Fruit fly (Drosophila melanogaster) whole organism, embryonic: Measurements from ENCODE around the gene Pep.
A peak's percentile ranks its signal among the peaks of the same experiment; 100 is the strongest.

ENCODE experiments used
- BEAF-32 ChIP-seq: fragments of 200-800 bp; sonication (Bioruptor generic); optimal IDR thresholded peaks from 3 replicates; lab custom pipeline; 2017; ENCODE audit warnings: missing biosample characterization, missing genetic modification characterization, mild to moderate bottlenecking, moderate library complexity, missing genetic modification reagents
- Bdp1 ChIP-seq: fragments of 200-800 bp; sonication (Bioruptor generic); optimal IDR thresholded peaks from 3 replicates; lab custom pipeline; 2016; ENCODE audit warnings: missing biosample characterization, missing genetic modification characterization
- Bgb ChIP-seq: fragments of 200-800 bp; sonication (Bioruptor generic); IDR thresholded peaks from 2 replicates; pipeline ENCODE4 v1.3.6; 2022; ENCODE audit warnings: missing biosample characterization, missing genetic modification characterization; ENCODE audit not compliant: partially characterized antibody
- CG10959 ChIP-seq: fragments of 200-800 bp; sonication (Bioruptor generic); IDR thresholded peaks from 2 replicates; pipeline ENCODE4 v1.3.6; 2022; ENCODE audit warnings: missing biosample characterization, missing genetic modification characterization
- CG13424 ChIP-seq: fragments of 200-800 bp; sonication (Bioruptor generic); optimal IDR thresholded peaks from 2 replicates; lab custom pipeline; 2019; ENCODE audit warnings: missing biosample characterization, mild to moderate bottlenecking, missing genetic modification characterization, moderate library complexity
- CG14441 ChIP-seq: fragments of 200-800 bp; sonication (Bioruptor generic); IDR thresholded peaks from 2 replicates; pipeline ENCODE4 v1.3.6; 2022; ENCODE audit warnings: missing biosample characterization, missing genetic modification characterization
- CG16815 ChIP-seq: fragments of 200-800 bp; sonication (Bioruptor generic); optimal IDR thresholded peaks from 3 replicates; lab custom pipeline; 2017; ENCODE audit warnings: missing biosample characterization, mild to moderate bottlenecking, missing genetic modification characterization
- CG17186 ChIP-seq: fragments of 200-800 bp; sonication (Bioruptor generic); optimal IDR thresholded peaks from 3 replicates; lab custom pipeline; 2017; ENCODE audit warnings: missing biosample characterization, missing genetic modification reagents, missing genetic modification characterization
- CG17802 ChIP-seq: fragments of 200-800 bp; sonication (Bioruptor generic); optimal IDR thresholded peaks from 2 replicates; lab custom pipeline; 2018; ENCODE audit warnings: missing biosample characterization, mild to moderate bottlenecking, missing genetic modification characterization, moderate library complexity
- CG3281 ChIP-seq: fragments of 200-800 bp; sonication (Bioruptor generic); optimal IDR thresholded peaks from 3 replicates; lab custom pipeline; 2017; ENCODE audit warnings: missing biosample characterization, mild to moderate bottlenecking, missing genetic modification characterization
- CG3407 ChIP-seq: fragments of 200-800 bp; sonication (Bioruptor generic); optimal IDR thresholded peaks from 2 replicates; lab custom pipeline; 2018; ENCODE audit warnings: missing biosample characterization, mild to moderate bottlenecking, missing genetic modification characterization
- CG5245 ChIP-seq: fragments of 200-800 bp; sonication (Bioruptor generic); optimal IDR thresholded peaks from 3 replicates; lab custom pipeline; 2016; ENCODE audit warnings: missing biosample characterization, missing genetic modification characterization
- CG6813 ChIP-seq: fragments of 200-800 bp; sonication (Bioruptor generic); optimal IDR thresholded peaks from 2 replicates; lab custom pipeline; 2017; ENCODE audit warnings: missing biosample characterization, missing genetic modification characterization, mild to moderate bottlenecking, moderate library complexity, missing genetic modification reagents
- CG8478 ChIP-seq: fragments of >200 bp; optimal IDR thresholded peaks from 2 replicates; lab custom pipeline; 2018
- CG8765 ChIP-seq: fragments of 200-800 bp; sonication (Bioruptor generic); IDR thresholded peaks from 2 replicates; pipeline ENCODE4 v1.3.6; 2022; ENCODE audit warnings: missing biosample characterization, missing genetic modification characterization
- CG8924 ChIP-seq: fragments of 200-800 bp; optimal IDR thresholded peaks from 3 replicates; lab custom pipeline; 2019; ENCODE audit warnings: missing biosample characterization, mild to moderate bottlenecking, missing genetic modification characterization, moderate library complexity
- CG9215 ChIP-seq: fragments of 200-800 bp; sonication (Bioruptor generic); IDR thresholded peaks from 2 replicates; pipeline ENCODE4 v1.3.6; 2022; ENCODE audit warnings: missing biosample characterization, missing genetic modification characterization
- CrebB ChIP-seq: fragments of 200-800 bp; sonication (Bioruptor generic); optimal IDR thresholded peaks from 3 replicates; lab custom pipeline; 2018; ENCODE audit warnings: missing biosample characterization, mild to moderate bottlenecking, missing genetic modification characterization
- Doc3 ChIP-seq: fragments of 200-800 bp; sonication (Bioruptor generic); IDR thresholded peaks from 3 replicates; pipeline ENCODE4 v1.3.6; 2022; ENCODE audit warnings: missing biosample characterization, missing genetic modification characterization; ENCODE audit not compliant: partially characterized antibody
- E2f1 ChIP-seq: fragments of 200-800 bp; sonication (Bioruptor generic); IDR thresholded peaks from 2 replicates; pipeline ENCODE4 v1.3.6; 2022; ENCODE audit warnings: missing biosample characterization, missing genetic modification characterization
- Fer2 ChIP-seq: fragments of 200-800 bp; sonication (Bioruptor generic); optimal IDR thresholded peaks from 2 replicates; lab custom pipeline; 2018; ENCODE audit warnings: missing biosample characterization, mild to moderate bottlenecking, missing genetic modification characterization, moderate library complexity
- HLH3B ChIP-seq: fragments of 200-800 bp; sonication (Bioruptor generic); IDR thresholded peaks from 2 replicates; pipeline ENCODE4 v1.3.6; 2022; ENCODE audit warnings: missing biosample characterization, missing genetic modification characterization
- Hey ChIP-seq: fragments of 200-800 bp; sonication (Bioruptor generic); optimal IDR thresholded peaks from 3 replicates; lab custom pipeline; 2018; ENCODE audit warnings: missing biosample characterization, mild to moderate bottlenecking, missing genetic modification characterization
- Lim3 ChIP-seq: fragments of 200-800 bp; sonication (Bioruptor generic); IDR thresholded peaks from 2 replicates; pipeline ENCODE4 v1.3.6; 2022; ENCODE audit warnings: missing biosample characterization, missing genetic modification characterization
- PHDP ChIP-seq: fragments of 200-800 bp; sonication (Bioruptor generic); optimal IDR thresholded peaks from 3 replicates; lab custom pipeline; 2018; ENCODE audit warnings: missing biosample characterization, mild to moderate bottlenecking, missing genetic modification characterization, moderate library complexity
- Tbp ChIP-seq: fragments of >200 bp; optimal IDR thresholded peaks from 2 replicates; lab custom pipeline; 2018; ENCODE audit warnings: missing biosample characterization, missing genetic modification characterization
- YL-1 ChIP-seq: fragments of 200-800 bp; sonication (Bioruptor generic); optimal IDR thresholded peaks from 3 replicates; lab custom pipeline; 2017; ENCODE audit warnings: missing biosample characterization, mild to moderate bottlenecking, missing genetic modification characterization
- ap ChIP-seq: fragments of 200-800 bp; sonication (Bioruptor generic); IDR thresholded peaks from 2 replicates; pipeline ENCODE4 v1.3.6; 2022; ENCODE audit warnings: missing biosample characterization, missing genetic modification characterization
- ash1 ChIP-seq: fragments of 200-800 bp; sonication (Bioruptor generic); optimal IDR thresholded peaks from 2 replicates; lab custom pipeline; 2018; ENCODE audit warnings: missing biosample characterization, mild to moderate bottlenecking, missing genetic modification characterization
- crp ChIP-seq, 2 experiments: fragments of 200-800 bp; sonication (Bioruptor generic); optimal IDR thresholded peaks; 2 replicates in 1 of 2; 3 replicates in 1 of 2; lab custom pipeline; 2017; ENCODE audit warnings: missing biosample characterization in 2 of 2, missing genetic modification characterization in 2 of 2, mild to moderate bottlenecking in 1 of 2, moderate library complexity in 1 of 2
- danr ChIP-seq: fragments of 200-800 bp; sonication (Bioruptor generic); IDR thresholded peaks from 2 replicates; pipeline ENCODE4 v1.3.6; 2022; ENCODE audit warnings: missing biosample characterization, missing genetic modification characterization
- dpn ChIP-seq, 2 experiments: fragments of 200-800 bp; sonication (Bioruptor generic); optimal IDR thresholded peaks; 3 replicates each; lab custom pipeline; 2016; ENCODE audit warnings: missing biosample characterization in 2 of 2, missing genetic modification characterization in 2 of 2
- emc ChIP-seq: fragments of 200-800 bp; sonication (Bioruptor generic); optimal IDR thresholded peaks from 2 replicates; lab custom pipeline; 2016; ENCODE audit warnings: missing biosample characterization, missing genetic modification characterization
- ems ChIP-seq: fragments of 200-800 bp; sonication (Bioruptor generic); optimal IDR thresholded peaks from 3 replicates; lab custom pipeline; 2016; ENCODE audit warnings: missing biosample characterization, missing genetic modification characterization
- eve ChIP-seq, 2 experiments: fragments of >200 bp; optimal IDR thresholded peaks; 2 replicates each; lab custom pipeline; 2017; ENCODE audit warnings: missing biosample characterization in 2 of 2, missing genetic modification characterization in 2 of 2
- ewg ChIP-seq: fragments of 200-800 bp; sonication (Bioruptor generic); optimal IDR thresholded peaks from 3 replicates; lab custom pipeline; 2017; ENCODE audit warnings: mild to moderate bottlenecking, missing biosample characterization, missing genetic modification reagents, missing genetic modification characterization
- fd96Cb ChIP-seq: fragments of 200-800 bp; sonication (Bioruptor generic); optimal IDR thresholded peaks from 2 replicates; lab custom pipeline; 2018; ENCODE audit warnings: missing biosample characterization, mild to moderate bottlenecking, missing genetic modification characterization, moderate library complexity
- gsb-n ChIP-seq: fragments of 200-800 bp; sonication (Bioruptor generic); optimal IDR thresholded peaks from 3 replicates; lab custom pipeline; 2018; ENCODE audit warnings: missing biosample characterization, mild to moderate bottlenecking, missing genetic modification characterization
- ham ChIP-seq: fragments of 200-800 bp; sonication (Bioruptor generic); IDR thresholded peaks from 2 replicates; pipeline ENCODE4 v1.3.6; 2022; ENCODE audit warnings: missing biosample characterization, missing genetic modification characterization
- ind ChIP-seq: fragments of 200-800 bp; sonication (Bioruptor generic); optimal IDR thresholded peaks from 3 replicates; lab custom pipeline; 2016; ENCODE audit warnings: missing biosample characterization, missing genetic modification characterization
- mam ChIP-seq: fragments of 200-800 bp; sonication (Bioruptor generic); optimal IDR thresholded peaks from 3 replicates; lab custom pipeline; 2016; ENCODE audit warnings: missing biosample characterization, missing genetic modification characterization
- mirr ChIP-seq: fragments of 200-800 bp; sonication (Bioruptor generic); optimal IDR thresholded peaks from 3 replicates; lab custom pipeline; 2018; ENCODE audit warnings: missing biosample characterization, mild to moderate bottlenecking, missing genetic modification characterization
- nerfin-1 ChIP-seq: fragments of 200-800 bp; sonication (Bioruptor generic); optimal IDR thresholded peaks from 3 replicates; lab custom pipeline; 2019; ENCODE audit warnings: missing biosample characterization, mild to moderate bottlenecking, missing genetic modification characterization, moderate library complexity
- p53 ChIP-seq: fragments of 200-800 bp; sonication (Bioruptor generic); optimal IDR thresholded peaks from 2 replicates; lab custom pipeline; 2016; ENCODE audit warnings: missing biosample characterization, missing genetic modification characterization
- pb ChIP-seq: fragments of 200-800 bp; sonication (Bioruptor generic); optimal IDR thresholded peaks from 3 replicates; lab custom pipeline; 2016; ENCODE audit warnings: missing biosample characterization, missing genetic modification characterization
- phol ChIP-seq: fragments of 200-800 bp; sonication (Bioruptor generic); optimal IDR thresholded peaks from 3 replicates; lab custom pipeline; 2018; ENCODE audit warnings: missing biosample characterization, mild to moderate bottlenecking, missing genetic modification characterization, moderate library complexity
- sr ChIP-seq: fragments of 200-800 bp; sonication (Bioruptor generic); IDR thresholded peaks from 3 replicates; pipeline ENCODE4 v1.3.6; 2022; ENCODE audit warnings: missing biosample characterization, missing genetic modification characterization
- tx ChIP-seq: fragments of 200-800 bp; sonication (Bioruptor generic); optimal IDR thresholded peaks from 2 replicates; lab custom pipeline; 2016; ENCODE audit warnings: missing biosample characterization, missing genetic modification characterization
- unpg ChIP-seq: fragments of 200-800 bp; sonication (Bioruptor generic); optimal IDR thresholded peaks from 3 replicates; lab custom pipeline; 2018; ENCODE audit warnings: missing biosample characterization, mild to moderate bottlenecking, missing genetic modification characterization, moderate library complexity
- vvl ChIP-seq: fragments of 200-800 bp; sonication (Bioruptor generic); IDR thresholded peaks from 2 replicates; pipeline ENCODE4 v1.3.6; 2022; ENCODE audit warnings: missing biosample characterization, missing genetic modification characterization

Pep gene

dm6 chr3L:17668945-17669779 is 24.3 kb upstream of the Pep start, which contains the start of gene Crtc (continued):
- peak; percentile 17 for TF ChIP-seq CG8924
- TF ChIP-seq HLH3B (GFP tag; lab: Robert Waterston, UW): no peak
- no peak for TF ChIP-seq ems (GFP tag; lab: Kevin White, UChicago)
- TF ChIP-seq CG6813 (GFP tag; lab: Kevin White, UChicago): no peak
- TF ChIP-seq CG10959 (GFP tag; lab: Robert Waterston, UW): no peak
- TF ChIP-seq Doc3 (GFP tag; lab: Robert Waterston, UW): peak; percentile 48; the same call in 2 of the 3 replicates
- TF ChIP-seq unpg: no peak
- TF ChIP-seq ind: no peak
- no peak for TF ChIP-seq ham (GFP tag; lab: Robert Waterston, UW)
- peak; percentile 33 for TF ChIP-seq CG17186 (GFP tag; lab: Kevin White, UChicago)
- TF ChIP-seq Lim3 (GFP tag; lab: Robert Waterston, UW): no peak
- peak; percentile 69 for TF ChIP-seq BEAF-32 (GFP tag; lab: Kevin White, UChicago)
- no peak for TF ChIP-seq CG8478 (lab: Kevin White, UChicago)
- no peak for TF ChIP-seq CG3407 (GFP tag; lab: Kevin White, UChicago)
- peak; percentile 75 for TF ChIP-seq Bgb
- TF ChIP-seq CG9215: no peak
- TF ChIP-seq danr (GFP tag; lab: Robert Waterston, UW): no peak
- TF ChIP-seq CrebB (tag; lab: Kevin White, UChicago): no peak
- TF ChIP-seq CG14441 (GFP tag; lab: Robert Waterston, UW): peak; percentile 23; the same call in 1 of the 2 replicates
- TF ChIP-seq mirr (GFP tag; lab: Kevin White, UChicago): no peak
- 0 out of 2 replicates have a peak, but pooled peaks have one; percentile 18 for TF ChIP-seq vvl (GFP tag; lab: Robert Waterston, UW)
- TF ChIP-seq gsb-n (tag; lab: Kevin White, UChicago): no peak
- TF ChIP-seq p53 (GFP tag; lab: Kevin White, UChicago): no peak
- TF ChIP-seq emc: no peak
- peak; percentile 21 for TF ChIP-seq mam
- no peak for TF ChIP-seq ewg (GFP tag; lab: Kevin White, UChicago)
- TF ChIP-seq YL-1 (GFP tag; lab: Kevin White, UChicago): peak; percentile 57
- TF ChIP-seq Hey (tag; lab: Kevin White, UChicago): no peak
- no peak for TF ChIP-seq CG13424
- no peak for TF ChIP-seq E2f1 (GFP tag; lab: Robert Waterston, UW)
- no peak for TF ChIP-seq CG5245 (GFP tag; lab: Kevin White, UChicago)
- peak; percentile 29 for TF ChIP-seq phol
- no peak for TF ChIP-seq fd96Cb (tag; lab: Kevin White, UChicago)
- no peak for TF ChIP-seq ap
- TF ChIP-seq Fer2 (tag; lab: Kevin White, UChicago): no peak
- no peak for TF ChIP-seq Tbp
- no peak for TF ChIP-seq CG17802 (tag; lab: Kevin White, UChicago)
- TF ChIP-seq pb (GFP tag; lab: Kevin White, UChicago): no peak
- TF ChIP-seq tx (GFP tag; lab: Kevin White, UChicago): no peak
- peak in 1 of 2 experiments; percentile 71 for TF ChIP-seq crp (GFP tag; optimal IDR thresholded peaks at IDR 0.05; lab: Kevin White, UChicago)
- TF ChIP-seq PHDP (tag; lab: Kevin White, UChicago): peak; percentile 16
- TF ChIP-seq CG3281 (GFP tag; lab: Kevin White, UChicago): peak; percentile 61
- no peak for TF ChIP-seq ash1
- no peak for TF ChIP-seq Bdp1 (GFP tag; lab: Kevin White, UChicago)
- TF ChIP-seq dpn (GFP tag; optimal IDR thresholded peaks at IDR 0.05; lab: Kevin White, UChicago): no peak
- TF ChIP-seq eve (GFP tag; optimal IDR thresholded peaks at IDR 0.05; lab: Kevin White, UChicago): no peak
- TF ChIP-seq nerfin-1 (tag; lab: Kevin White, UChicago): peak; percentile 84
- TF ChIP-seq CG16815: no peak
- no peak for TF ChIP-seq sr (GFP tag; lab: Robert Waterston, UW)
- no peak for TF ChIP-seq CG8765 (GFP tag; lab: Robert Waterston, UW)
